Fruit fly (Drosophila melanogaster): ENCODE measurements around the gene Pbp95.

- TF ChIP-seq Dfd (GFP tag; optimal IDR thresholded peaks at IDR 0.05) (no peak), CG31388 (GFP tag; optimal IDR thresholded peaks at IDR 0.05) (no peak), grau (tag; optimal IDR thresholded peaks at IDR 0.05) (no peak), H15 (GFP tag; IDR thresholded peaks at IDR 0.05) (no peak), CTCF (GFP tag; optimal IDR thresholded peaks at IDR 0.05) (no peak), CG6854 (GFP tag; optimal IDR thresholded peaks at IDR 0.05) (no peak), cad (GFP tag; optimal IDR thresholded peaks at IDR 0.05) (no peak)
These were observed 46.9 kb upstream of the Pbp95 start for dm6 chr3R:7966544-7967264.

All from whole organism, embryonic.